Worm (Caenorhabditis elegans): ENCODE data around the gene atln-2.

atln-2 gene

DNA sequence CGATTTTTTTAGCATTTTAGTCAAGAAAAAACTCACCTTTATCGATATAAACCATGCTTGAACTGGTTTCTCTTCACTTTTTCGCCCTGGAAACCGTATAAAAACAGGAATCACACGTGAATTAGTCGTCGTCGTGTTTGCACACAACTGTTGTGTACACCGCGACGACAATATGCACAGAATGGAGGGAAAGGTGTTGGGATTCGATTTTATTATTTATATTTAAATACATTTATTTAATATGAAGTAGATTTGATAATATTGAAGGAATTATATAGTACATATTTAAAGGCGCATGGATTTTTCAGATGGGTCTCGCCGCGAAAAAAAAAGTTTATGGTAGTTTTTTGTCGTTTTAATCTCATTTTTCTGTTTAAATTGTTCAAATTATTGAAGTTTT, 47.5 kb downstream of the atln-2 start, which contains the start of gene Y41E3.8 (continued):
- TF ChIP-seq mdl-1 (tag; optimal IDR thresholded peaks at IDR 0.05) (peak in 1 of 2 experiments; percentile 43), nhr-20 (tag; optimal IDR thresholded peaks at IDR 0.05) (peak; percentile 23), ama-1 (optimal IDR thresholded peaks at IDR 0.05) (no peak), jun-1 (tag; optimal IDR thresholded peaks at IDR 0.05) (no peak), unc-62 (GFP tag; optimal IDR thresholded peaks at IDR 0.05) (no peak), egl-27 (tag; optimal IDR thresholded peaks at IDR 0.05) (no peak), nhr-71 (tag; optimal IDR thresholded peaks at IDR 0.05) (peak; percentile 43), zag-1 (tag; optimal IDR thresholded peaks at IDR 0.05) (no peak), xbp-1 (tag; optimal IDR thresholded peaks at IDR 0.05) (peak; percentile 89), sup-37 (GFP tag; optimal IDR thresholded peaks at IDR 0.05) (no peak), nhr-11 (tag; optimal IDR thresholded peaks at IDR 0.05) (no peak), ets-5 (GFP tag; IDR thresholded peaks at IDR 0.05) (no peak), zip-4 (GFP tag; optimal IDR thresholded peaks at IDR 0.05) (no peak), hpl-2 (GFP tag; optimal IDR thresholded peaks at IDR 0.05) (no peak), lin-13 (GFP tag; optimal IDR thresholded peaks at IDR 0.05) (no peak), lin-39 (tag; optimal IDR thresholded peaks at IDR 0.05) (no peak), F16B12.6 (tag; optimal IDR thresholded peaks at IDR 0.05) (peak; percentile 89), unc-30 (tag; optimal IDR thresholded peaks at IDR 0.05) (no peak), irx-1 (tag; optimal IDR thresholded peaks at IDR 0.05) (no peak), unc-130 (tag; optimal IDR thresholded peaks at IDR 0.05) (no peak), lir-3 (tag; optimal IDR thresholded peaks at IDR 0.05; ENCODE audit: poor library complexity) (no peak), efl-1 (optimal IDR thresholded peaks at IDR 0.05) (peak; percentile 66 to 69), efl-1 (GFP tag; optimal IDR thresholded peaks at IDR 0.05 in 1 of 2) (peak; percentile 79 to 97), C16A3.4 (tag; optimal IDR thresholded peaks at IDR 0.05) (peak; percentile 23), fkh-8 (tag; optimal IDR thresholded peaks at IDR 0.05) (no peak), dpl-1 (GFP tag; optimal IDR thresholded peaks at IDR 0.05) (peak; percentile 39 to 82 (median 72)), elt-3 (tag; optimal IDR thresholded peaks at IDR 0.05) (no peak), ceh-8 (GFP tag; optimal IDR thresholded peaks at IDR 0.05) (no peak), lin-35 (GFP tag; optimal IDR thresholded peaks at IDR 0.05) (peak; percentile 56 to 81), mab-9 (GFP tag; IDR thresholded peaks at IDR 0.05) (no peak), fos-1 (tag; optimal IDR thresholded peaks at IDR 0.05) (no peak), Y116A8C.19 (tag; optimal IDR thresholded peaks at IDR 0.05; ENCODE audit: borderline replicate concordance) (no peak), ceh-90 (tag; optimal IDR thresholded peaks at IDR 0.05) (no peak), unc-86 (tag; optimal IDR thresholded peaks at IDR 0.05) (no peak), nhr-28 (tag; optimal IDR thresholded peaks at IDR 0.05) (no peak), nhr-90 (tag; optimal IDR thresholded peaks at IDR 0.05; ENCODE audit: poor library complexity) (no peak), vab-15 (tag; optimal IDR thresholded peaks at IDR 0.05) (no peak), alr-1 (tag; optimal IDR thresholded peaks at IDR 0.05; ENCODE audit: borderline replicate concordance) (no peak), pqm-1 (tag; optimal IDR thresholded peaks at IDR 0.05) (no peak), tlp-1 (tag; optimal IDR thresholded peaks at IDR 0.05) (no peak), unc-98 (GFP tag; IDR thresholded peaks at IDR 0.05) (no peak), C04F5.9 (tag; optimal IDR thresholded peaks at IDR 0.05) (no peak), lin-15B (tag; optimal IDR thresholded peaks at IDR 0.05) (peak; percentile 16), fkh-4 (tag; optimal IDR thresholded peaks at IDR 0.05; ENCODE audit: borderline replicate concordance) (no peak), efl-3 (GFP tag; optimal IDR thresholded peaks at IDR 0.05) (no peak), sptf-1 (tag; optimal IDR thresholded peaks at IDR 0.05) (no peak)

All from whole organism, L1 larva.